Fruit fly (Drosophila melanogaster): ENCODE data around the gene CG31091.
A peak's percentile ranks its signal among the peaks of the same experiment; 100 is the strongest.

The CG31091 gene

DNA sequence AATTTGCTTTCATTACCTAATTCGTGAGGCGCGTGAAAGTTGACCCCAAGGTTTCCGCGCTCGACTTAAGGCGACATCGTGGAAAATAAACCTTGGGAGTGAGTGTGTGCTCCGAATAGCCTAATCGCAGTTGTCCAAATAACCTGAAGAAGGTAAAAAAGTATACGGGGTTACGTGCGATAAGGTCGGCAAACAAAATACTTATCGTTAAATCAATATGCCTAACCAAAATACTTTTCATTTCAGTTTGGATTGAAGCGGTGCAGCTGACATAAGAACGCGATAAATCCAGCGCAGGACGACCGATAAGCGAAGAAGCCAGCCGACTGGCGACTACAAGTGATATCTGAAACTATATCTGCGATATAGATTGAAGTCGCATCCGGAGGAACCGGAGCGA, 14.6 kb upstream of the CG31091 start (continued):
- TF ChIP-seq caup (GFP tag; optimal IDR thresholded peaks at IDR 0.05; ENCODE audit: severe bottlenecking): peak; percentile 19
- no peak for TF ChIP-seq CG3995 (GFP tag; optimal IDR thresholded peaks at IDR 0.05)
- TF ChIP-seq CG2889 (GFP tag; IDR thresholded peaks at IDR 0.05): no peak
- no peak for TF ChIP-seq psq (GFP tag; optimal IDR thresholded peaks at IDR 0.05)
- TF ChIP-seq wek (GFP tag; optimal IDR thresholded peaks at IDR 0.05): peak; percentile 74
- no peak for TF ChIP-seq hb (GFP tag; IDR thresholded peaks at IDR 0.05; ENCODE audit: partially characterized antibody)
- no peak for TF ChIP-seq CG6689 (GFP tag; IDR thresholded peaks at IDR 0.05)
- TF ChIP-seq al (GFP tag; IDR thresholded peaks at IDR 0.05): no peak
- TF ChIP-seq Stat92E (GFP tag; optimal IDR thresholded peaks at IDR 0.05): no peak
- TF ChIP-seq danr (GFP tag; IDR thresholded peaks at IDR 0.05): no peak
- no peak for TF ChIP-seq tx (GFP tag; optimal IDR thresholded peaks at IDR 0.05)
- TF ChIP-seq twi (tag; optimal IDR thresholded peaks at IDR 0.05): peak; percentile 50
- peak; percentile 31 for TF ChIP-seq gem (tag; optimal IDR thresholded peaks at IDR 0.05)
- TF ChIP-seq Nf-YB (GFP tag; optimal IDR thresholded peaks at IDR 0.05): no peak
- TF ChIP-seq PHDP (tag; optimal IDR thresholded peaks at IDR 0.05): peak; percentile 21
- peak; percentile 83 for TF ChIP-seq CG15601 (tag; optimal IDR thresholded peaks at IDR 0.05)
- no peak for TF ChIP-seq gro (GFP tag; optimal IDR thresholded peaks at IDR 0.05)
- no peak for TF ChIP-seq CG2129 (GFP tag; IDR thresholded peaks at IDR 0.05; ENCODE audit: partially characterized antibody)
- TF ChIP-seq CG9727 (GFP tag; optimal IDR thresholded peaks at IDR 0.05): peak; percentile 13
- TF ChIP-seq Mad (GFP tag; optimal IDR thresholded peaks at IDR 0.05): no peak
- TF ChIP-seq CG14710 (tag; optimal IDR thresholded peaks at IDR 0.05): peak; percentile 44
- TF ChIP-seq D (optimal IDR thresholded peaks at IDR 0.05): no peak
- TF ChIP-seq D (GFP tag; optimal IDR thresholded peaks at IDR 0.05): peak; percentile 43
- no peak for TF ChIP-seq Mrtf (GFP tag; IDR thresholded peaks at IDR 0.05)
- peak; percentile 6 for TF ChIP-seq CG3163 (GFP tag; optimal IDR thresholded peaks at IDR 0.05)
- TF ChIP-seq Mes4 (GFP tag; optimal IDR thresholded peaks at IDR 0.05): peak; percentile 44
- TF ChIP-seq CG17186 (GFP tag; optimal IDR thresholded peaks at IDR 0.05): no peak
- TF ChIP-seq CG3726 (GFP tag; IDR thresholded peaks at IDR 0.05): no peak
- TF ChIP-seq Taf1 (GFP tag; IDR thresholded peaks at IDR 0.05): no peak
- TF ChIP-seq CG11398 (GFP tag; optimal IDR thresholded peaks at IDR 0.05): peak; percentile 30
- TF ChIP-seq repo (GFP tag; optimal IDR thresholded peaks at IDR 0.05): no peak
- TF ChIP-seq ranshi (GFP tag; IDR thresholded peaks at IDR 0.05): no peak
- TF ChIP-seq tup (GFP tag; optimal IDR thresholded peaks at IDR 0.05): no peak
- TF ChIP-seq Xrp1 (GFP tag; IDR thresholded peaks at IDR 0.05): peak; percentile 68
- peak; percentile 22 for TF ChIP-seq lab (GFP tag; optimal IDR thresholded peaks at IDR 0.05)
- no peak for TF ChIP-seq Bgb (GFP tag; IDR thresholded peaks at IDR 0.05; ENCODE audit: partially characterized antibody)
- no peak for TF ChIP-seq CG13296 (GFP tag; optimal IDR thresholded peaks at IDR 0.05)
- peak; percentile 44 for TF ChIP-seq CG8924 (tag; optimal IDR thresholded peaks at IDR 0.05)
- no peak for TF ChIP-seq her (GFP tag; optimal IDR thresholded peaks at IDR 0.05)
- TF ChIP-seq CG2712 (tag; optimal IDR thresholded peaks at IDR 0.05): peak; percentile 31
- TF ChIP-seq CG1024 (GFP tag; IDR thresholded peaks at IDR 0.05): peak; percentile 51; the same call in 1 of the 2 replicates
- TF ChIP-seq Tbp (GFP tag; optimal IDR thresholded peaks at IDR 0.05): no peak
- no peak for TF ChIP-seq CG11456 (GFP tag; IDR thresholded peaks at IDR 0.05)
- no peak for TF ChIP-seq Rx (GFP tag; IDR thresholded peaks at IDR 0.05)
- TF ChIP-seq NK7.1 (GFP tag; optimal IDR thresholded peaks at IDR 0.05): peak; percentile 29
- no peak for TF ChIP-seq Dad (GFP tag; optimal IDR thresholded peaks at IDR 0.05)
- TF ChIP-seq Doc2 (GFP tag; IDR thresholded peaks at IDR 0.05): no peak
- TF ChIP-seq Ssrp (tag; optimal IDR thresholded peaks at IDR 0.05): no peak
- no peak for TF ChIP-seq CG9437 (GFP tag; optimal IDR thresholded peaks at IDR 0.05)
- peak; percentile 82 for TF ChIP-seq Kr (GFP tag; optimal IDR thresholded peaks at IDR 0.05)
- TF ChIP-seq nmo (GFP tag; optimal IDR thresholded peaks at IDR 0.05): no peak
- TF ChIP-seq unpg (GFP tag; optimal IDR thresholded peaks at IDR 0.05): peak; percentile 44
